Fruit fly (Drosophila melanogaster) whole organism, larva: Measurements from ENCODE around the gene baf.

Experiments
- noc ChIP-seq: fragments of 200-800 bp; sonication (Bioruptor generic); optimal IDR thresholded peaks from 3 replicates; lab custom pipeline; 2019; ENCODE audit warnings: missing biosample characterization, mild to moderate bottlenecking, missing genetic modification characterization, moderate library complexity

Gene baf

DNA sequence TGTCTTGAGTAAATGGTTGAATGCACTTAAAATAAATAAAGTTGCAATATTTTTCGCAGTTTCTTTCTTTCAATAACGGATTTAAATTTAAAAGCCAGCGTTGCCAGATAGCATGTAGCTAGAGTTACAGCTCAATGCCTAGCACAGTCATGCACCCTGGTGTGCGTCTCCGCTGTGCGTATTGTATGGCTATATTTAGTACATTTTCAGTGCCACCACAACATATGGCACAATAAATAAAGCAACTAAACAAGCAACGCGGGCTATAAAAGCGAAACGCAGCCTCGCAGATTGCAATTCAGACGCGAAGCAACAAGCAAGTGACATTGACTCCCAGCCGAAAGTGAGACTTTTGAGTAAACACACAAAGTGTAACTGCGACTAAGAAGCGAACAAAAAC lies 30.6 kb upstream of the baf start, which contains the start of gene Sirup:
Gene Sirup (plus strand): TSS at position 215 of the 400 bp plus-strand sequence.
- TF ChIP-seq noc (tag; lab: Kevin White, UChicago): no peak

DNA sequence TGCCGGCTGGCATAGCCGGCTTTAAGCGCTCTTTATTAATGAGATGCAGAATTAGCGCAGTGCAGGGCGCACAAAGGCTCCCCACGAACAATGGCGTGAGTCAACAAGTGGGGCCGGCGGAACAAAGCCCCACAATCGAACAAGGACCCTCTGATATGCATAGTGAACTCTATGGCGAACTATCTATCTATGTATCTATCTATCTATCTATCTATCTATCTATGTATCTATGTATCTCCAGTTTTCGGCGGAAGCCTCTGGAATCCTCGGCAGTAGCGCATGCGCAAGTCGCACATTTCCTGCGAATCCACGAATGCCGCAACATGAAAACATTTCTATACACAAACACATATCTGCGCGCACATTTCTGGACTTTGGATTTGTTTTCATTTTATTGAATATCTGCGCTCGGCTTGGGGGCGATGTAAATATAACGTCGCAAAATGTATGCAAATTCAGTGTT lies 28.7 kb upstream of the baf start:
- TF ChIP-seq noc (tag; lab: Kevin White, UChicago): peak; percentile 80

DNA sequence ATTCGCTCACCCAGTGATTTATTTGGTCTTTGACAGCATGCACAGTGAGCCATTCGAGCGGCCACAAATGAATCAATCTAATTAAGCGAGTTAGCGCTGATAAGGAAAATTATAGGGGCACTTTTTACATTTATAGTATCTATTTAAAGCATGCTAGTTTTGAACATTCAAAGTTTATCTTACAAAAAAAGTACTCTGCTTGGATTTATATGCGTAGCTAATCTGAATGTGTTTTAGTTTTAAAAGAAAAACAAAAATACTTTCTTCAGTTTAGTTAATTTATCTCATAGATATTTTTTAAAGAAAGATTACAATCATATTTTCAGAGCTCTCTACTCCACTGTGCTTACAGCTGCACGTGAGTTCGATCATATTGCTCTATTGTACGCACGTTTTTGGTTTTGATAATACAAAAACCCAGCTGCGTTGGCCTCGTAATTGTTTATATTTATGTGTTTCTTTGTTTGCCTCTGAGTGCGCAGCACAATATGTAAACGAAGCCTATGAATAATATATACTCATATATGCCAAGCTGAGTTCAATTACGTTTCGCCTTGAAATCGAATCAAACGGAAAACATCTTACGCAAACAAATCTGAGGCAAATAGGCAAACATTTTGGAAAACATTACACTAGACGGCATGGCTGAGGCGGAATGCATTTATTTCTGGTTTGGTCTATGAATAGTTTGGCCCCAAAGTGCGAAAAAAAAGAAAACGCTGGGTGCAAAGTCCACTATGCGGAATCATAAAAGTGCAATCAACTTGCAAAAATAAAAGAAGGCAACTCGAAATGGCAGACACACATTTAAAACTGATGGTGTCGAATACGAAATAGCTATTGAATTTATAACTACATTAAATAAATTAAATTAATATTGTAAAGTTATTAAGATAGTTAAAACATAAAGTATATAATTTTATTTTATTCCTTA lies 27.3 kb upstream of the baf start:
- TF ChIP-seq noc (tag; lab: Kevin White, UChicago): peak; percentile 75

DNA sequence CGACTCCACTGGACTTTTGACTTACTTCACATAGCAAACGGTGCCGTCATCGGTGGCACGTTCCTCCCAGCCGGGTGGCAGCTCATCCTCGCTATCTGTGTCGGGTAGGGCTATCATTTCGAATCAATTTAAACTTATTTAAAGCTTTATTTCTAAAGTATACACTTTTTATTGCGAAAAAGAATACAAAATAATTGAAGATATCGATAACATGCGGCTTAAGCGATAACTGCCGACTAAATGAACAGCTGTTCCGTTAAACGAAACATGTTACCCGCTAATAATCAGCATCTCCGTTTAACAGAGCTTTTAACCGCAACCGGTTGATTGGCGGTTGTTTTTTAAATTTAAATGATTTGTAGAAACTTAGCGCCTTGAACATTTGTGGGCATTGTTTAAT lies 25.2 kb upstream of the baf start, which contains the start of gene Wwox:
Gene Wwox (minus strand): TSS at position 215 of the 400 bp plus-strand sequence.
- TF ChIP-seq noc (tag; lab: Kevin White, UChicago): no peak

DNA sequence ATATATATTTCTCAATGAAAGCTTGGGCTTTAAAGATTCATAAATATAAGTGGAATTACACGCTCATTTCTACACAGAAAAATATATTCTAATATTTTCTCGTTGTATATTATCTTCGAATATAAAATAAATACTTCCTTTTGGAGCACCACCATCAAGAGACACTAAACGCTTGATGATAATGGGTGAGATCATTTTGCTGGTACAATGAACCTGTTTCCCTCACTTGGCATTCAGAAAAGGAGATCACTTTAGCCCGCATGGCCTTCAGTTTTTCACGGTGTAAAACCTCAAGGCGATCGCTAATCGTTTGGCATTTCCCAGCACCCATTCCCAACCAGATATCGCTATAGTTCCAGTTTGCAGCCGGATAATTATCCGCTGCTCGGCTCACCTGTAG lies 23.2 kb upstream of the baf start:
- no peak for TF ChIP-seq noc (tag; lab: Kevin White, UChicago)

DNA sequence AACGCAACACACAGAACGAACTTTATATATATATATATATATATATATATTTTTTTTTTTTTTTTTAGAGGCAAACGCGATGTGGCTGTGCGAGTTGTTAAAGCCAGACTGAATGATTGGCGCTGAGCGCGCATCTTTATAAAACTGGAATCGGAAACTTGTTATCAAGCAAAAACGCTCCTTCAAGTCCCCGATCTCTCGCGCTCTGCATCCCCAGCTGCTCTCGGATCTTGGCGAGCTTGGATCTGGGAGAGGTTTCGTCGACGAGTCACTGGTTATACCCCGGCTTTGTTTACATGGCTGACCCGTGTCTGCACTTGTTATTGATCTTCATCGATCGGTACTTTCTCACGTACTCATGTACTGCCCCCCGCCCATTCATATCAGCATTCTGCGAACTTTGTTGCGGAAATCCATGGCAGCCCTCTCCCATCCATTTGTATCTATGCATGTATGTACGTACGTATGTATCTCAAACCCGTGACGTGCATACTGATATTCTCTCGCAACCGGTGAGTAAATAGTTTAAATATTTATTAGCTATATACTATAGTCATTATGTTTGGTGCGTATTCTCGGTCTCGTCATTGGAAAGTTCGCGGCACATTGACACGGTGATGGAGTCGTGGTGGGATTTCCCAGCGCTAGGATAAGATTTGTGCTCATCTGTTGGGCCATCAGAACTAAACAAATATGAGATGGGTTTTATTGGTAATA lies 21.9 kb upstream of the baf start, which contains the start of gene Spn28Dc:
Gene Spn28Dc (minus strand): TSS at position 51 of the 717 bp plus-strand sequence.
- no peak for TF ChIP-seq noc (tag; lab: Kevin White, UChicago)

DNA sequence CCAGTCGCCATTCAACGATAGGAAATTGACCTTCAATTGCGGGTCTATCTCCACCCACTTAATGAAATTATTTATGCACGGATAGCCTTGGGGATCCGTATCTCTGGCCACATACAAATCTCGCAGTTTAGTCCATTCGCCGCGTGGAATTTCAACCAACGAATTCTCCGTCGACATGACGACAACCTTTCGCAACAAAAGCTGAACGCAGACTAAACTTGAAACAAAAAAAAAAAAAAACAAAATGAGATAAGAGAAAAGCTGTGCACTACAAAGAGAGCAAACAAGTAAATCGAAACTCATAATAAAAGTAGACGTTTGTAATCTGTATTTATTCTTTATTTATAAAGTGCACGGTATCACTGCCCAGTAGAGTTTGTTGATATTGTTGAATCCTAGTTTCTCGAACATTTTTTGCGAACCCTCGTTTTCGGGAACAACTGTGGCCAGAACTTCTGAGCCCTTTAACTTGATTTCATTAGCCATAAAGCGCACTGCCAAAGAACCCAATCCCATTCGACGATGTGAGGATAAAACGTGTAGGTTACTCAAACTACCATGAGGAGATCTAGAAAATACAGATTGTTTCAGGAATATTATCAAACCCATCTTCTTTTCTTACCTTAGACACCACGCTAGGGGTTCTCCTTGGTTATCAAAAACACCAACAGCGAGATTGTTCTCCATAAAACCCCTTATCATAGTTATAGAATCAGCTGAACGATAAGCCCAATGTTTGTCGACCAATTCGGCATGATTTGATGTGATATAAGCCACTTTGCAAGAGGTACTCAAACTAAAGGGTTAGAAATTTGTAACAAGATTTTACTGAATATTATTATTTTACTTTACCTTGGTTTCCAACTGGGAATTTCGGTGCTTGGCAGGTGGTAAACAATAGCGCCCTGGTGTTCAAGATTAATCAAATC lies 19.7 kb upstream of the baf start, which contains the start of gene CG12560:
Gene CG12560 (minus strand): TSS at position 195 of the 929 bp plus-strand sequence.
- no peak for TF ChIP-seq noc (tag; lab: Kevin White, UChicago)

DNA sequence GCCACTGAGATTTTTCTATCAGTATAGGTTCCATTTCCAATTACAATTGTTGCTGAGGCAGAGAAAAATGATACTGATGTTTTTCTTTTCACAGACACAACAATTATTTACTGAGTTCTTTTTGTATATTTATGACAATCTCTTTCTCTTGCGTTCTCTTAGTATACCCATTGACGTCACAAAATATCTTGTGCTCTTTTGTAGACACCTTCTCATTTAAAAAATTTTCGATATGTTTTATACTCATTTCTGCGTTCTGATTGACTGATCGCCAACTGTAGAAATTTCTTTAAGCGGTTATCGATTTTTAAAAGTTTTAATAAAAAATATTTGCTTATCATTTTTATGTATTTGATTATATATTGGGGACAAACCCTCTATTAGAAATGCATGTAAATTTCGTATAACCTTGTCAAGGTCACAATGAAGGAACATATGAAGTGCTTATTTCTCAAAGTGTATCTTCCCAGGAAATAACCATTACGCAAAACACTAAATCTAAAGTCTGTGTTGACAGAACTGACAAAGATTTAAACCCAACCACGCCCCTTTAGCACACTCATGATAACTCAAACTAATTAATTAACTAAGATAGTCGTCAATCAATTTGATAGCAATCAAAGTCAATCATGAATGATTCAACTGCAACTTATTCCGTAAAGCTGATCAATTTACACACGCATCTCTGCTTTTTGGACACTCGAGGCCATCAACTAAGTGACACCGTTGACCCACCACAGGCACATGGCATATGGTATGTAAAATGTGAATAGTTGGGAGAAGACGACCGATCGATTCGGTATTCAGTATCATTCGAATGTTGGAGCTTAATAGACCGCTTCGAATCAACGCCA lies 18.4 kb upstream of the baf start, which contains the start of the genes Glyat and Tg:
Gene Glyat (minus strand): TSS at position 51 of the 854 bp plus-strand sequence.
Gene Tg (plus strand): TSS at position 804 of the 854 bp plus-strand sequence.
- no peak for TF ChIP-seq noc (tag; lab: Kevin White, UChicago)

DNA sequence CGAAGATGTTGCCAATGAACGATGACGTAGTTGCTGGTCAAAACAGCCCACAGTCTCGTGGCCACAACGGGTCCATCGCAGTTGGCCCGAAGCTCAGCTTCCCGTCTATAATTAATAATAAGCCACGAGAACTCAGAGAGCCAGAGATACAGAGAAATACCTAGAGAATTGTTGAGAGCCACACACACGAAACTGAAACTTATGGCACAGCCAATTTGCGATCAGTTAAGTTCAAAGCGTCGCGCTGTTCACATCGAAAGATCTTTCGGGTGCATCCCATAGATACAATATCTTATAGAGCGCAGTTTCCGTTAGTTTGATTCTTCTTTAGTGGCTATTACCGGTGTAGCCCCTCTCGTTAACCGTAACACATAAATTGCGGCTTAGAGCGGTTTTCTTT lies 16.7 kb upstream of the baf start:
- TF ChIP-seq noc (tag; lab: Kevin White, UChicago): no peak

DNA sequence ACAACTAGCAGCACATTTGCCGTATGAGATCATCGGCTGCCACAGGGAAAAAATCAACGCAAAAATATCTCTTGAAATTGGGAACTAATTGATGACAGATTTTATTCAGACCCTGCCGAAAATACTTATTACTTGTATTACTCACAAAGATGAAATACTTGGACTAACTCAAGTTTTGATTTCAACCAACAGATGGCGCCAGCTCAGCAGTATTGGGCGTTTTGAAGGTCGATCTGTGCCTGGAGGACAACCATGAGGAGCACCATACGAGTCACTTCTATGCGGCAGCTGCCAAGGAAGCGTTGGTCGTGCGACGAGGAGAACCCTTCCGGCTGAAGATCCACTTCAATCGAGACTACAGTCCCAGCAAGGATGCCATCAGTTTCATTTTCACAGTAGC lies 4.9 kb upstream of the baf start:
- TF ChIP-seq noc (tag; lab: Kevin White, UChicago): no peak

DNA sequence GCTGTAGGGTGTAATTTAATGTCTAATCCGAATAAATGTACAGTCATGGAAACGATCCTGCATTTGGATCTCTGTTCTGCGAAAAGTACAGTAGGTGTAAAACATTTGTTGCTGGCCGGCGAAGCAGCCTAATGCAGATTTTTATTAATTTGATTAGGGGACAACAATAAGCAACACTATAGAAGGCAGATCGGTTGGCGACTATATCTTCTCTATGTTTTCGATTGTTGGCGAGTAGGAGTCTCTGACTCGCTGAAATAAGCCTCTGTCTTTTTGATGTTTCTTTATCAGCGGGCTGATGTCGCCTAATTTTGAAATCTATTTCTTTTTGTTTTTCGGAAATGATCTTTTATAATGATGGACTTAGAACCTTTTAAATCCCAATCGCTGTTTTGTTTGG lies 840 bp downstream of the baf start:
- no peak for TF ChIP-seq noc (tag; lab: Kevin White, UChicago)

DNA sequence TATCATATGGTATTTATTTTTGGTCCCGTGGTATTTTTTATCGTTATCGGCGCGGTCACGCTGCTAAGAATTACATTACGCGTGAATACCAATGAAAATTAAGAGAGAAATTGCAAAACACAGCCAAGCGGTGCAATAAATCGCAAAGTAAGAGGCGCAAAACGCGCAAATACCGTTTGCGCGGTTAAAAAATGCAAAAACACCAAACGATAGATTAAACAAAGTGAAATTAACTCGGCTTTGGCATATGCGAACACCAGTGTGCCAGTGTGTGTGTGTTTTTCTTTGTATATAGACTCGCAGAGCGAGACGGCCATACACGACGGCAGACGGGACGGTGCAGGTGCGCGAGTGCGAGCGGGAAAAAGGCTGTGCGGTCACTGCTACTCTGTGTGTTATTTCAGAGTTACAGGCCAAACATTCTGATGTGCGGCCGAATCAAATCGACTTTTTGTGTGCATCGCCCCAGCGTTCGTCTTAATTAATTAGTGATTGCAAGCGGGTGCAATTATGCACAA lies 1.5 kb downstream of the baf start, which contains the start of gene Cka:
Gene Cka (plus strand): TSS at position 29 of the 518 bp plus-strand sequence.
- TF ChIP-seq noc (tag; lab: Kevin White, UChicago): peak; percentile 11

DNA sequence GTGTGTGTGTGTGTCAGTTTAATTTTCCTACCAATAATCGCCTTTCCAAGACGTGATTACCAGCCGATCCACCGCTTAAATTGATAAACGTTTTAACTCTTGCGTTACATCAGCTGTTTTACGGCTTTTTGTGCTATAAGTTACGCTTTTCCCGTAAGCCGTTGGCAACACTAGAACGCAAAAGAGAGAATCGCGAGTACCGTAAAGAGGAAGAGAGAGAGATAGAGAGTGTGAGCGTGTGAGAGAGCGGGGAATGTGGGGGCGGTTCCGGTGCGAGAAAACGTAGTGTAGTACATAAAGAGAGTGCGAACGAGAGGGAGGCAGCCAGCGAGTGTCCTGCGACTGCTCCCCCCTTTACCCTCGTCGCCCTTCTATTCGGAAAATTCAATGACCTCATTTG lies 2.3 kb downstream of the baf start:
- TF ChIP-seq noc (tag; lab: Kevin White, UChicago): no peak
